Fruit fly (Drosophila melanogaster) whole organism, prepupa: Measurements from ENCODE around the gene Mtpalpha.

Experiments
- CG6854 ChIP-seq: fragments of 200-800 bp; sonication (Bioruptor generic); optimal IDR thresholded peaks from 2 replicates; lab custom pipeline; 2017; ENCODE audit warnings: missing biosample characterization, mild to moderate bottlenecking, missing genetic modification characterization
- Hr38 ChIP-seq: sonication (Bioruptor generic); optimal IDR thresholded peaks from 2 replicates; lab custom pipeline; 2016; ENCODE audit warnings: missing biosample characterization, missing genetic modification characterization
- Hr39 ChIP-seq: fragments of 200-800 bp; sonication (Bioruptor generic); optimal IDR thresholded peaks from 2 replicates; lab custom pipeline; 2016; ENCODE audit warnings: missing biosample characterization, missing genetic modification characterization
- Sox102F ChIP-seq: fragments of 200-800 bp; sonication (Bioruptor generic); optimal IDR thresholded peaks from 2 replicates; lab custom pipeline; 2016; ENCODE audit warnings: missing biosample characterization, mild to moderate bottlenecking, missing genetic modification characterization
- fkh ChIP-seq: fragments of 200-800 bp; sonication (Bioruptor generic); optimal IDR thresholded peaks from 3 replicates; lab custom pipeline; 2017; ENCODE audit warnings: missing biosample characterization, mild to moderate bottlenecking, missing genetic modification characterization, moderate library complexity
- lz ChIP-seq: fragments of 200-800 bp; sonication (Bioruptor generic); optimal IDR thresholded peaks from 3 replicates; lab custom pipeline; 2016; ENCODE audit warnings: missing biosample characterization, missing genetic modification characterization

dm6 chr2L:9560045-9560587 lies 16.5 kb downstream of the Mtpalpha start:
- TF ChIP-seq fkh (no peak), lz (GFP tag; lab: Kevin White, UChicago) (no peak), Hr38 (GFP tag; lab: Kevin White, UChicago) (no peak), Hr39 (GFP tag; lab: Kevin White, UChicago) (no peak), Sox102F (GFP tag; lab: Kevin White, UChicago) (no peak), CG6854 (GFP tag; lab: Kevin White, UChicago) (no peak)
